Fruit fly (Drosophila melanogaster) whole organism, embryonic: ENCODE data around the gene CG11975.

ENCODE experiments used
- Awh ChIP-seq: fragments of 200-800 bp; sonication (Bioruptor generic); IDR thresholded peaks from 2 replicates; pipeline ENCODE4, ENCODE4 v1.3.6; 2022; ENCODE audit warnings: missing biosample characterization, missing genetic modification characterization
- BEAF-32 ChIP-seq: fragments of 200-800 bp; sonication (Bioruptor generic); optimal IDR thresholded peaks from 3 replicates; lab custom pipeline; 2017; ENCODE audit warnings: missing biosample characterization, missing genetic modification characterization, mild to moderate bottlenecking, moderate library complexity, missing genetic modification reagents
- CG10267 ChIP-seq: fragments of 200-800 bp; sonication (Bioruptor generic); optimal IDR thresholded peaks from 2 replicates; lab custom pipeline; 2018; ENCODE audit warnings: missing biosample characterization, mild to moderate bottlenecking, missing genetic modification characterization, moderate library complexity
- CG10366 ChIP-seq: fragments of 200-800 bp; sonication (Bioruptor generic); IDR thresholded peaks from 2 replicates; pipeline ENCODE4 v1.3.6; 2022; ENCODE audit warnings: missing biosample characterization, missing genetic modification characterization
- CG12155 ChIP-seq: fragments of 200-800 bp; sonication (Bioruptor generic); optimal IDR thresholded peaks from 3 replicates; lab custom pipeline; 2016; ENCODE audit warnings: missing biosample characterization, missing genetic modification characterization
- CG12659 ChIP-seq: fragments of 200-800 bp; sonication (Bioruptor generic); optimal IDR thresholded peaks from 3 replicates; lab custom pipeline; 2017; ENCODE audit warnings: mild to moderate bottlenecking, missing biosample characterization, missing genetic modification reagents, missing genetic modification characterization
- CG14710 ChIP-seq: fragments of 200-800 bp; sonication (Bioruptor generic); optimal IDR thresholded peaks from 3 replicates; lab custom pipeline; 2019; ENCODE audit warnings: missing biosample characterization, mild to moderate bottlenecking, missing genetic modification characterization, moderate library complexity
- CG17568 ChIP-seq: fragments of 200-800 bp; sonication (Bioruptor generic); optimal IDR thresholded peaks from 2 replicates; lab custom pipeline; 2018; ENCODE audit warnings: missing biosample characterization, mild to moderate bottlenecking, missing genetic modification characterization, moderate library complexity
- CG2129 ChIP-seq: fragments of 200-800 bp; sonication (Bioruptor generic); IDR thresholded peaks from 2 replicates; pipeline ENCODE4 v1.3.6; 2022; ENCODE audit warnings: missing biosample characterization, missing genetic modification characterization; ENCODE audit not compliant: partially characterized antibody
- CG2712 ChIP-seq: fragments of 200-800 bp; optimal IDR thresholded peaks from 3 replicates; lab custom pipeline; 2019; ENCODE audit warnings: missing biosample characterization, mild to moderate bottlenecking, missing genetic modification characterization, moderate library complexity
- CG33213 ChIP-seq: fragments of 200-800 bp; sonication (Bioruptor generic); optimal IDR thresholded peaks from 3 replicates; lab custom pipeline; 2016; ENCODE audit warnings: missing biosample characterization, missing genetic modification characterization
- CG34422 ChIP-seq: fragments of 200-800 bp; sonication (Bioruptor generic); IDR thresholded peaks from 3 replicates; pipeline ENCODE4 v1.3.6; 2022; ENCODE audit warnings: missing biosample characterization, missing genetic modification characterization
- CG3847 ChIP-seq: fragments of 200-800 bp; sonication (Bioruptor generic); IDR thresholded peaks from 2 replicates; pipeline ENCODE4 v1.3.6; 2022; ENCODE audit warnings: missing biosample characterization, missing genetic modification characterization
- CG3995 ChIP-seq: fragments of 200-800 bp; sonication (Bioruptor generic); optimal IDR thresholded peaks from 3 replicates; lab custom pipeline; 2016; ENCODE audit warnings: missing biosample characterization, missing genetic modification characterization
- CG4617 ChIP-seq: fragments of 200-800 bp; sonication (Bioruptor generic); optimal IDR thresholded peaks from 3 replicates; lab custom pipeline; 2016; ENCODE audit warnings: missing biosample characterization, missing genetic modification characterization, borderline replicate concordance
- CG7372 ChIP-seq: fragments of 200-800 bp; sonication (Bioruptor generic); IDR thresholded peaks from 2 replicates; pipeline ENCODE4 v1.3.6; 2022; ENCODE audit warnings: missing biosample characterization, missing genetic modification characterization
- CG7839 ChIP-seq: fragments of 200-800 bp; sonication (Bioruptor generic); optimal IDR thresholded peaks from 3 replicates; lab custom pipeline; 2018; ENCODE audit warnings: missing biosample characterization, mild to moderate bottlenecking, missing genetic modification characterization, moderate library complexity
- CG8359 ChIP-seq: fragments of 200-800 bp; sonication (Bioruptor generic); optimal IDR thresholded peaks from 2 replicates; lab custom pipeline; 2017; ENCODE audit warnings: missing biosample characterization, mild to moderate bottlenecking, missing genetic modification characterization, borderline replicate concordance
- CG9817 ChIP-seq: fragments of 200-800 bp; sonication (Bioruptor generic); optimal IDR thresholded peaks from 2 replicates; lab custom pipeline; 2018; ENCODE audit warnings: missing biosample characterization, mild to moderate bottlenecking, missing genetic modification characterization, moderate library complexity
- CHES-1-like ChIP-seq: fragments of 200-800 bp; sonication (Bioruptor generic); optimal IDR thresholded peaks from 2 replicates; lab custom pipeline; 2016; ENCODE audit warnings: missing biosample characterization, missing genetic modification characterization
- CoRest ChIP-seq: fragments of 200-800 bp; sonication (Bioruptor generic); optimal IDR thresholded peaks from 3 replicates; lab custom pipeline; 2018; ENCODE audit warnings: missing biosample characterization, mild to moderate bottlenecking, missing genetic modification characterization, moderate library complexity
- Doc3 ChIP-seq: fragments of 200-800 bp; sonication (Bioruptor generic); IDR thresholded peaks from 3 replicates; pipeline ENCODE4 v1.3.6; 2022; ENCODE audit warnings: missing biosample characterization, missing genetic modification characterization; ENCODE audit not compliant: partially characterized antibody
- Dp ChIP-seq: fragments of 200-800 bp; sonication (Bioruptor generic); optimal IDR thresholded peaks from 2 replicates; lab custom pipeline; 2018; ENCODE audit warnings: missing biosample characterization, mild to moderate bottlenecking, missing genetic modification characterization, moderate library complexity
- Ets97D ChIP-seq: fragments of 200-800 bp; sonication (Bioruptor generic); optimal IDR thresholded peaks from 3 replicates; lab custom pipeline; 2016; ENCODE audit warnings: missing biosample characterization, missing genetic modification characterization
- HLH4C ChIP-seq: fragments of 200-800 bp; sonication (Bioruptor generic); IDR thresholded peaks from 3 replicates; pipeline ENCODE4 v1.3.6; 2022; ENCODE audit warnings: missing biosample characterization, missing genetic modification characterization; ENCODE audit not compliant: partially characterized antibody
- Lhr ChIP-seq: fragments of 200-800 bp; sonication (Bioruptor generic); optimal IDR thresholded peaks from 3 replicates; lab custom pipeline; 2017; ENCODE audit warnings: mild to moderate bottlenecking, missing biosample characterization, missing genetic modification reagents, missing genetic modification characterization
- Max ChIP-seq: fragments of 200-800 bp; sonication (Bioruptor generic); optimal IDR thresholded peaks from 2 replicates; lab custom pipeline; 2016; ENCODE audit warnings: missing biosample characterization, mild to moderate bottlenecking, missing genetic modification characterization
- Med ChIP-seq: fragments of 200-800 bp; sonication (Bioruptor generic); peaks from one replicate; lab custom pipeline; 2016; ENCODE audit warnings: missing biosample characterization, missing genetic modification characterization, mild to moderate bottlenecking, inconsistent platforms, moderate library complexity
- Meics ChIP-seq: fragments of 200-800 bp; sonication (Bioruptor generic); optimal IDR thresholded peaks from 2 replicates; lab custom pipeline; 2017; ENCODE audit warnings: missing biosample characterization, mild to moderate bottlenecking, missing genetic modification characterization
- Myb ChIP-seq: fragments of 200-800 bp; sonication (Bioruptor generic); optimal IDR thresholded peaks from 2 replicates; lab custom pipeline; 2016; ENCODE audit warnings: missing biosample characterization, missing genetic modification characterization
- Scr ChIP-seq: fragments of 200-800 bp; sonication (Bioruptor generic); IDR thresholded peaks from 2 replicates; pipeline ENCODE4 v1.3.6; 2022; ENCODE audit warnings: missing biosample characterization, missing genetic modification characterization; ENCODE audit not compliant: partially characterized antibody
- Sin3A ChIP-seq: fragments of >200 bp; optimal IDR thresholded peaks from 2 replicates; lab custom pipeline; 2018
- Taf1 ChIP-seq: fragments of 200-800 bp; sonication (Bioruptor generic); IDR thresholded peaks from 2 replicates; pipeline ENCODE4 v1.3.6; 2022; ENCODE audit warnings: missing biosample characterization, missing genetic modification characterization
- YL-1 ChIP-seq: fragments of 200-800 bp; sonication (Bioruptor generic); optimal IDR thresholded peaks from 3 replicates; lab custom pipeline; 2017; ENCODE audit warnings: missing biosample characterization, mild to moderate bottlenecking, missing genetic modification characterization
- bbx ChIP-seq: fragments of 200-800 bp; sonication (Bioruptor generic); IDR thresholded peaks from 2 replicates; pipeline ENCODE4 v1.3.6; 2022; ENCODE audit warnings: missing biosample characterization, missing genetic modification characterization; ENCODE audit not compliant: partially characterized antibody
- bigmax ChIP-seq: fragments of 200-800 bp; sonication (Bioruptor generic); optimal IDR thresholded peaks from 2 replicates; lab custom pipeline; 2018; ENCODE audit warnings: missing biosample characterization, mild to moderate bottlenecking, missing genetic modification characterization
- gfzf ChIP-seq: fragments of 200-800 bp; sonication (Bioruptor generic); optimal IDR thresholded peaks from 2 replicates; lab custom pipeline; 2016; ENCODE audit warnings: missing biosample characterization, mild to moderate bottlenecking, missing genetic modification characterization, moderate library complexity
- grau ChIP-seq: fragments of 200-800 bp; optimal IDR thresholded peaks from 3 replicates; lab custom pipeline; 2019; ENCODE audit warnings: missing biosample characterization, mild to moderate bottlenecking, missing genetic modification characterization, moderate library complexity
- lbe ChIP-seq: fragments of 200-800 bp; sonication (Bioruptor generic); optimal IDR thresholded peaks from 2 replicates; lab custom pipeline; 2016; ENCODE audit warnings: missing biosample characterization, mild to moderate bottlenecking, missing genetic modification characterization
- lilli ChIP-seq: fragments of 200-800 bp; sonication (Bioruptor generic); optimal IDR thresholded peaks from 3 replicates; lab custom pipeline; 2016; ENCODE audit warnings: missing biosample characterization, missing genetic modification characterization
- mld ChIP-seq: fragments of 200-800 bp; sonication (Bioruptor generic); IDR thresholded peaks from 3 replicates; pipeline ENCODE4 v1.3.6; 2022; ENCODE audit warnings: missing biosample characterization, missing genetic modification characterization; ENCODE audit not compliant: partially characterized antibody
- nmo ChIP-seq: fragments of 200-800 bp; sonication (Bioruptor generic); optimal IDR thresholded peaks from 2 replicates; lab custom pipeline; 2018; ENCODE audit warnings: missing biosample characterization, mild to moderate bottlenecking, missing genetic modification characterization, moderate library complexity
- pzg ChIP-seq: fragments of 200-800 bp; sonication (Bioruptor generic); optimal IDR thresholded peaks from 3 replicates; lab custom pipeline; 2018; ENCODE audit warnings: missing biosample characterization, mild to moderate bottlenecking, missing genetic modification characterization, moderate library complexity
- scrt ChIP-seq: fragments of 200-800 bp; sonication (Bioruptor generic); optimal IDR thresholded peaks from 2 replicates; lab custom pipeline; 2018; ENCODE audit warnings: missing biosample characterization, mild to moderate bottlenecking, missing genetic modification characterization, moderate library complexity
- stwl ChIP-seq: fragments of 200-800 bp; sonication (Bioruptor generic); optimal IDR thresholded peaks from 3 replicates; lab custom pipeline; 2018; ENCODE audit warnings: missing biosample characterization, mild to moderate bottlenecking, missing genetic modification characterization, moderate library complexity
- tgo ChIP-seq: fragments of 200-800 bp; sonication (Bioruptor generic); IDR thresholded peaks from 3 replicates; pipeline ENCODE4 v1.3.6; 2022; ENCODE audit warnings: missing biosample characterization, missing genetic modification characterization
- unc-4 ChIP-seq: fragments of 200-800 bp; sonication (Bioruptor generic); IDR thresholded peaks from 2 replicates; pipeline ENCODE4 v1.3.6; 2022; ENCODE audit warnings: missing biosample characterization, missing genetic modification characterization; ENCODE audit not compliant: partially characterized antibody
- vvl ChIP-seq: fragments of 200-800 bp; sonication (Bioruptor generic); IDR thresholded peaks from 2 replicates; pipeline ENCODE4 v1.3.6; 2022; ENCODE audit warnings: missing biosample characterization, missing genetic modification characterization

CG11975 gene

dm6 chr3R:9003600-9004223 is 10.7 kb downstream of the CG11975 start, which contains the start of the genes CG31100 and CG11980 (continued):
- no peak for TF ChIP-seq CG34422 (GFP tag; lab: Robert Waterston, UW)
- no peak for TF ChIP-seq CG8359 (GFP tag; lab: Kevin White, UChicago)
- TF ChIP-seq Max (GFP tag; lab: Kevin White, UChicago): peak; percentile 13
- no peak for TF ChIP-seq Taf1
- peak; percentile 49; the same call in 2 of the 3 replicates for TF ChIP-seq HLH4C
- TF ChIP-seq lbe (GFP tag; lab: Kevin White, UChicago): peak; percentile 24
- peak; percentile 18 for TF ChIP-seq CG3995 (GFP tag; lab: Kevin White, UChicago)
- peak; percentile 75 for TF ChIP-seq bbx (GFP tag; lab: Robert Waterston, UW)
- no peak for TF ChIP-seq CG7372 (GFP tag; lab: Robert Waterston, UW)
- TF ChIP-seq CG12155 (GFP tag; lab: Kevin White, UChicago): peak; percentile 8
- TF ChIP-seq Doc3: peak; percentile 65; the same call in 1 of the 3 replicates
- peak; percentile 33 for TF ChIP-seq CHES-1-like (GFP tag; lab: Kevin White, UChicago)
- TF ChIP-seq pzg (GFP tag; lab: Kevin White, UChicago): peak; percentile 87
- peak; percentile 33 for TF ChIP-seq CG33213 (GFP tag; lab: Kevin White, UChicago)
- peak; percentile 60 for TF ChIP-seq Med (GFP tag; lab: Kevin White, UChicago)
- peak; percentile 99 for TF ChIP-seq Myb (GFP tag; lab: Kevin White, UChicago)
- peak; percentile 35 for TF ChIP-seq gfzf
- peak; percentile 55 for TF ChIP-seq CG10267 (tag; lab: Kevin White, UChicago)
- TF ChIP-seq lilli: peak; percentile 30
- TF ChIP-seq CG4617: peak; percentile 73
- TF ChIP-seq Lhr: peak; percentile 70
- TF ChIP-seq CG17568 (GFP tag; lab: Kevin White, UChicago): no peak
- peak; percentile 75 for TF ChIP-seq bigmax (GFP tag; lab: Kevin White, UChicago)
- TF ChIP-seq Sin3A (lab: Kevin White, UChicago): peak; percentile 13
- TF ChIP-seq stwl: peak; percentile 75
- no peak for TF ChIP-seq mld (GFP tag; lab: Robert Waterston, UW)
- TF ChIP-seq YL-1 (GFP tag; lab: Kevin White, UChicago): peak; percentile 78
- TF ChIP-seq Ets97D (GFP tag; lab: Kevin White, UChicago): peak; percentile 78
- TF ChIP-seq CG14710: peak; percentile 79
- peak; percentile 45; the same call in 1 of the 2 replicates for TF ChIP-seq CG2129 (GFP tag; lab: Robert Waterston, UW)
- no peak for TF ChIP-seq CG9817
- no peak for TF ChIP-seq tgo
- no peak for TF ChIP-seq CG7839 (tag; lab: Kevin White, UChicago)
- peak; percentile 38 for TF ChIP-seq nmo (GFP tag; lab: Kevin White, UChicago)
- TF ChIP-seq Awh (GFP tag; lab: Robert Waterston, UW): no peak
- TF ChIP-seq Scr (GFP tag; lab: Robert Waterston, UW): peak; percentile 74
- no peak for TF ChIP-seq CG10366 (GFP tag; lab: Robert Waterston, UW)
- TF ChIP-seq CG3847: peak; percentile 46
- peak; percentile 46 for TF ChIP-seq CG2712 (tag; lab: Kevin White, UChicago)
- peak; percentile 3 for TF ChIP-seq grau (tag; lab: Kevin White, UChicago)
- peak; percentile 86 for TF ChIP-seq BEAF-32
- TF ChIP-seq CG12659 (GFP tag; lab: Kevin White, UChicago): peak; percentile 61
- TF ChIP-seq CoRest: peak; percentile 53
- TF ChIP-seq vvl: 0 out of 2 replicates have a peak, but pooled peaks have one; percentile 17
- no peak for TF ChIP-seq scrt (GFP tag; lab: Kevin White, UChicago)
- peak; percentile 74 for TF ChIP-seq Dp
- TF ChIP-seq Meics: no peak
- peak; percentile 83 for TF ChIP-seq unc-4 (GFP tag; lab: Robert Waterston, UW)
